Fruit fly (Drosophila melanogaster): ENCODE measurements around the gene AsnRS.

dm6 chr2L:19155937-19156736, 24.4 kb upstream of the AsnRS start:
- TF ChIP-seq CG7045 (GFP tag; optimal IDR thresholded peaks at IDR 0.05) (no peak), tj (GFP tag; optimal IDR thresholded peaks at IDR 0.05) (peak; percentile 75), CG5204 (GFP tag; optimal IDR thresholded peaks at IDR 0.05) (no peak), Hr96 (GFP tag; optimal IDR thresholded peaks at IDR 0.05) (no peak), CG1620 (GFP tag; optimal IDR thresholded peaks at IDR 0.05) (no peak), kay (GFP tag; ENCODE audit: borderline replicate concordance) (peak; percentile 48), CG11617 (GFP tag; optimal IDR thresholded peaks at IDR 0.05) (no peak), bab1 (GFP tag; optimal IDR thresholded peaks at IDR 0.05) (peak; percentile 57), CG12768 (GFP tag; optimal IDR thresholded peaks at IDR 0.05) (no peak), Crg-1 (GFP tag; optimal IDR thresholded peaks at IDR 0.05) (no peak), Mnt (GFP tag; optimal IDR thresholded peaks at IDR 0.05) (no peak), toe (GFP tag; optimal IDR thresholded peaks at IDR 0.05) (no peak), CG7101 (tag; optimal IDR thresholded peaks at IDR 0.05) (no peak), CG33017 (tag; optimal IDR thresholded peaks at IDR 0.05) (no peak)

Data from whole organism, adult.